Fruit fly (Drosophila melanogaster): ENCODE data around the gene Hipk.

The Hipk gene

DNA sequence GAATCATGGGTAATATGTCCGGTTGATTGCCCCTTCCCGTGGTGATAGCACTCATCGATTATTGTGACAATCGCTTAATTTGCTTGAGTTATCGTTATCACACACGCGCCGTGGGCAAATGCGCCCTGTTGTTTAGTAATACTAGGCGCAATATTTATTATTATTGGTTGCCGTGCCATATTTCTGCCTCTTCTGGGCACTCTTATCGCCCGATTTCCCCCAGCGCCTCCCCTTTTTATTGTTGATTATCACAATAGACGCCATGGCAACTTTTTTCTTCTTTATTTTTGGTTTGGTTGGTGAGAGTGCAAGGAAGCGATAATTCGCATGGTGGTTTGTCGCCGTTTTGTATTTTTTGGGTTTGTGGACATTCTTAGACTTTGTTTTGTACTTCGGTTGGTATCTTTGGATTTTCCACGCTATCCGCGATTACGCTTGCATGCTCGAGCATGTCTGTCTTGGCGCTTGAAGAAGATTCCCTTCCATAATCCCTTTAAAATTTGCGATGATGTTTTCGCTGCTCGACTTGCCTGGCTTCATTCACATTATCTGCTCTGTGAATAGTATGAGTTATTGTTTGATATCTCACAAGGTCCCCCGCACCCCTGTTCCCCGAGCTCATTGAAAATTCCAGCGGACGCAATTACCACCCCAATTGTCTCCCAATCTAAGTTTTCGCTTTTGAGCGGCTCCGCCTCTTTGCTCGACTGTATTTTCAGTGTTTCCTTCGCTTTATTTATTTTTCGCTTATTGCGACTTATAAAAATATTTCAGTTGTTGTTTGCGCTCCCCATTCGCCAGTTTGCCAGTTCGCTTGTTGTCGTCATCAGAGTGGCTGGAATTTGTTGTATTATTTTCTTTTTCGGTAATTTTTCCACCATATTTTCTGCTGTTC, 5.7 kb downstream of the Hipk start (continued):
- no peak for TF ChIP-seq CG1233 (GFP tag; optimal IDR thresholded peaks at IDR 0.05)
- no peak for TF ChIP-seq CG11504 (tag; optimal IDR thresholded peaks at IDR 0.05)
- TF ChIP-seq CG15269 (tag; optimal IDR thresholded peaks at IDR 0.05): peak; percentile 15
- TF ChIP-seq Hr3 (GFP tag; optimal IDR thresholded peaks at IDR 0.05): no peak
- no peak for TF ChIP-seq h (optimal IDR thresholded peaks at IDR 0.05)
- no peak for TF ChIP-seq CG30403 (GFP tag; optimal IDR thresholded peaks at IDR 0.05)
- TF ChIP-seq CG31441 (GFP tag; IDR thresholded peaks at IDR 0.05): no peak
- no peak for TF ChIP-seq mam (GFP tag; optimal IDR thresholded peaks at IDR 0.05)
- TF ChIP-seq CG34376 (GFP tag; optimal IDR thresholded peaks at IDR 0.05): peak; percentile 92
- peak; percentile 77 for TF ChIP-seq mirr (GFP tag; optimal IDR thresholded peaks at IDR 0.05)
- TF ChIP-seq gfzf (GFP tag; optimal IDR thresholded peaks at IDR 0.05): no peak
- TF ChIP-seq Nf-YC (tag; optimal IDR thresholded peaks at IDR 0.05): peak; percentile 15
- TF ChIP-seq CG10959 (GFP tag; IDR thresholded peaks at IDR 0.05): no peak
- no peak for TF ChIP-seq row (GFP tag; IDR thresholded peaks at IDR 0.05)
- peak; percentile 43; the same call in 1 of the 2 replicates for TF ChIP-seq NFAT (GFP tag; IDR thresholded peaks at IDR 0.05)
- TF ChIP-seq pb (GFP tag; optimal IDR thresholded peaks at IDR 0.05): no peak
- no peak for TF ChIP-seq Lpt (GFP tag; optimal IDR thresholded peaks at IDR 0.05)
- no peak for TF ChIP-seq gcm2 (GFP tag; optimal IDR thresholded peaks at IDR 0.05)

DNA sequence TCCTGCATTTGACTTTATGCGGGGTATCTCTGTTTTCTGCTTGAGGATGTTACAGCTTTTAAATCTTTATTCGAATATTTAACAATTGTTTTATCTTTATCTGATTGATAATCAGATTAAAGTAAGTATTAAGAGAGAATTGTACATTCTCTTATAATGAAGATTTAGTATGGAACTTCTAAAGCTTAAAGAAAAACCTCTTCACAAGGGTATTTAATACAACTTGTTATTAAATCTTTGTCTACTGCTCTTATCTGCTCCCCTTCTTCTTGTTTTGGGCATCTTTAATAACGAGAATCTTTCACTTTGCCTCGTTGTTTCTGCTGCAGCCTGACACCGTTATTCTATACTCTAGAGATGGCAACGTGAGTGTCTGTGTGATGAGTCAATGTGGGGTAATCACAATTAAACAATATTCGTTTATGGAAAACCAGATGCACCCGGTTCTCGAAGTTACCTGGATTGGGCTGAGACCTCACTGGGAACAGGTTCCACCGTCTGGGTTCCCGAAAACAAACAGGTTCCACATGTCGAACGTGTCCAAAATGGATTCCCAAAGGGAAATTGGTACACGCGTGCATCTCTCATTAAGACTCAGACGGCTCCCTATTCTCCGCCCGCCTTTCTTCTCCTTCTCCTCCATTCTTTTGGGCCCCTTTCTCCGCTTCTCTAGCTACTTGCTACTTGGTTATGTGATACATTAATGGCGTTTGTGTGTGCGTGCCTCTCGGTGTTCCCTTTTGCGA, 7.4 kb downstream of the Hipk start:
- TF ChIP-seq CG11456 (GFP tag; IDR thresholded peaks at IDR 0.05) (0 out of 3 replicates have a peak, but pooled peaks have one; percentile 28), crol (GFP tag; IDR thresholded peaks at IDR 0.05) (peak; percentile 57), nom (GFP tag; optimal IDR thresholded peaks at IDR 0.05) (peak; percentile 28), D19A (tag; optimal IDR thresholded peaks at IDR 0.05) (peak; percentile 53), CG6254 (GFP tag; optimal IDR thresholded peaks at IDR 0.05) (peak; percentile 93), stwl (tag; optimal IDR thresholded peaks at IDR 0.05) (peak; percentile 8), cg (GFP tag; optimal IDR thresholded peaks at IDR 0.05) (peak; percentile 26), BEAF-32 (GFP tag; optimal IDR thresholded peaks at IDR 0.05) (peak; percentile 51), lbe (GFP tag; optimal IDR thresholded peaks at IDR 0.05) (peak; percentile 30), sens (GFP tag) (peak; percentile 81), Scr (GFP tag; IDR thresholded peaks at IDR 0.05; ENCODE audit: partially characterized antibody) (peak; percentile 42; the same call in 1 of the 2 replicates), otp (GFP tag; IDR thresholded peaks at IDR 0.05) (0 out of 3 replicates have a peak, but pooled peaks have one; percentile 28), CG2678 (tag; optimal IDR thresholded peaks at IDR 0.05) (no peak), so (GFP tag; IDR thresholded peaks at IDR 0.05) (no peak), CG12769 (tag; optimal IDR thresholded peaks at IDR 0.05) (peak; percentile 39), HHEX (GFP tag; optimal IDR thresholded peaks at IDR 0.05) (peak; percentile 18), CG6175 (GFP tag; IDR thresholded peaks at IDR 0.05) (0 out of 3 replicates have a peak, but pooled peaks have one; percentile 18), CG13894 (tag; optimal IDR thresholded peaks at IDR 0.05) (peak; percentile 53), ab (GFP tag; optimal IDR thresholded peaks at IDR 0.05) (no peak), luna (GFP tag; optimal IDR thresholded peaks at IDR 0.05) (no peak), Drgx (GFP tag; IDR thresholded peaks at IDR 0.05) (peak; percentile 32; the same call in 1 of the 2 replicates), vvl (GFP tag; IDR thresholded peaks at IDR 0.05) (0 out of 2 replicates have a peak, but pooled peaks have one; percentile 15), vnd (GFP tag; IDR thresholded peaks at IDR 0.05; ENCODE audit: partially characterized antibody) (0 out of 3 replicates have a peak, but pooled peaks have one; percentile 42), Dll (GFP tag; IDR thresholded peaks at IDR 0.05; ENCODE audit: partially characterized antibody) (peak; percentile 58; the same call in 2 of the 4 replicates), bbx (GFP tag; IDR thresholded peaks at IDR 0.05; ENCODE audit: partially characterized antibody) (peak; percentile 52), CG6765 (GFP tag; optimal IDR thresholded peaks at IDR 0.05) (peak; percentile 23), dysf (GFP tag; IDR thresholded peaks at IDR 0.05) (0 out of 3 replicates have a peak, but pooled peaks have one; percentile 20), corto (GFP tag; optimal IDR thresholded peaks at IDR 0.05) (peak; percentile 32)

Measured in whole organism, embryonic.